Fruit fly (Drosophila melanogaster) whole organism, embryonic: ENCODE results near the gene Lipt2.

Experiments
- Atf-2 ChIP-seq: fragments of 200-800 bp; sonication (Bioruptor generic); optimal IDR thresholded peaks from 2 replicates; lab custom pipeline; 2016; ENCODE audit warnings: missing biosample characterization, missing genetic modification characterization
- Atf3 ChIP-seq: fragments of 200-800 bp; sonication (Bioruptor generic); optimal IDR thresholded peaks from 3 replicates; lab custom pipeline; 2016; ENCODE audit warnings: missing biosample characterization, missing genetic modification characterization
- CG10543 ChIP-seq: fragments of 200-800 bp; sonication (Bioruptor generic); optimal IDR thresholded peaks from 3 replicates; lab custom pipeline; 2017; ENCODE audit warnings: missing biosample characterization, mild to moderate bottlenecking, missing genetic modification characterization, moderate library complexity
- CG10565 ChIP-seq: fragments of 200-800 bp; sonication (Bioruptor generic); optimal IDR thresholded peaks from 3 replicates; lab custom pipeline; 2016; ENCODE audit warnings: missing biosample characterization, mild to moderate bottlenecking, missing genetic modification characterization
- CG11085 ChIP-seq: fragments of 200-800 bp; sonication (Bioruptor generic); IDR thresholded peaks from 2 replicates; pipeline ENCODE4 v1.3.6; 2022; ENCODE audit warnings: missing biosample characterization, missing genetic modification characterization
- CG11456 ChIP-seq: fragments of 200-800 bp; sonication (Bioruptor generic); IDR thresholded peaks from 3 replicates; pipeline ENCODE4 v1.3.6; 2022; ENCODE audit warnings: missing biosample characterization, missing genetic modification characterization
- CG13624 ChIP-seq: fragments of 200-800 bp; sonication (Bioruptor generic); optimal IDR thresholded peaks from 2 replicates; lab custom pipeline; 2016; ENCODE audit warnings: missing biosample characterization, missing genetic modification characterization
- CG14014 ChIP-seq: fragments of 200-800 bp; sonication (Bioruptor generic); IDR thresholded peaks from 2 replicates; pipeline ENCODE4 v1.3.6; 2022; ENCODE audit warnings: missing biosample characterization, missing genetic modification characterization
- CG15479 ChIP-seq: fragments of 200-800 bp; sonication (Bioruptor generic); optimal IDR thresholded peaks from 3 replicates; lab custom pipeline; 2019; ENCODE audit warnings: missing biosample characterization, mild to moderate bottlenecking, missing genetic modification characterization, moderate library complexity
- CG1603 ChIP-seq: fragments of 200-800 bp; sonication (Bioruptor generic); optimal IDR thresholded peaks from 2 replicates; lab custom pipeline; 2019; ENCODE audit warnings: missing biosample characterization, mild to moderate bottlenecking, missing genetic modification characterization, moderate library complexity
- CG17361 ChIP-seq: fragments of 200-800 bp; sonication (Bioruptor generic); IDR thresholded peaks from 3 replicates; pipeline ENCODE4 v1.3.6; 2022; ENCODE audit warnings: missing biosample characterization, missing genetic modification characterization
- CG2199 ChIP-seq: fragments of 200-800 bp; sonication (Bioruptor generic); IDR thresholded peaks from 3 replicates; pipeline ENCODE4 v1.3.6; 2022; ENCODE audit warnings: missing biosample characterization, missing genetic modification characterization
- CG2875 ChIP-seq: fragments of 200-800 bp; sonication (Bioruptor generic); optimal IDR thresholded peaks from 2 replicates; lab custom pipeline; 2017; ENCODE audit warnings: missing biosample characterization, mild to moderate bottlenecking, missing genetic modification characterization, missing genetic modification reagents
- CG3281 ChIP-seq: fragments of 200-800 bp; sonication (Bioruptor generic); optimal IDR thresholded peaks from 3 replicates; lab custom pipeline; 2017; ENCODE audit warnings: missing biosample characterization, mild to moderate bottlenecking, missing genetic modification characterization
- CG4282 ChIP-seq: fragments of 200-800 bp; sonication (Bioruptor generic); optimal IDR thresholded peaks from 2 replicates; lab custom pipeline; 2016; ENCODE audit warnings: missing biosample characterization, missing genetic modification characterization
- CG43689 ChIP-seq: fragments of 200-800 bp; sonication (Bioruptor generic); IDR thresholded peaks from 2 replicates; pipeline ENCODE4 v1.3.6; 2022; ENCODE audit warnings: missing biosample characterization, missing genetic modification characterization
- CG6272 ChIP-seq: fragments of 200-800 bp; sonication (Bioruptor generic); IDR thresholded peaks from 2 replicates; pipeline ENCODE4 v1.3.6; 2022; ENCODE audit warnings: missing biosample characterization, missing genetic modification characterization
- CG6654 ChIP-seq: fragments of 200-800 bp; sonication (Bioruptor generic); optimal IDR thresholded peaks from 2 replicates; lab custom pipeline; 2017; ENCODE audit warnings: missing biosample characterization, mild to moderate bottlenecking, missing genetic modification characterization
- CG6689 ChIP-seq: fragments of 200-800 bp; sonication (Bioruptor generic); IDR thresholded peaks from 2 replicates; pipeline ENCODE4 v1.3.6; 2022; ENCODE audit warnings: missing biosample characterization, missing genetic modification characterization
- CG6813 ChIP-seq: fragments of 200-800 bp; sonication (Bioruptor generic); optimal IDR thresholded peaks from 2 replicates; lab custom pipeline; 2017; ENCODE audit warnings: missing biosample characterization, missing genetic modification characterization, mild to moderate bottlenecking, moderate library complexity, missing genetic modification reagents
- CG6854 ChIP-seq: fragments of 200-800 bp; sonication (Bioruptor generic); optimal IDR thresholded peaks from 3 replicates; lab custom pipeline; 2017; ENCODE audit warnings: missing biosample characterization, mild to moderate bottlenecking, missing genetic modification characterization
- CrebB ChIP-seq: fragments of 200-800 bp; sonication (Bioruptor generic); optimal IDR thresholded peaks from 3 replicates; lab custom pipeline; 2018; ENCODE audit warnings: missing biosample characterization, mild to moderate bottlenecking, missing genetic modification characterization
- Dbx ChIP-seq: fragments of 200-800 bp; sonication (Bioruptor generic); IDR thresholded peaks from 3 replicates; pipeline ENCODE4 v1.3.6; 2022; ENCODE audit warnings: missing biosample characterization, missing genetic modification characterization
- E2f2 ChIP-seq: fragments of 200-800 bp; sonication (Bioruptor generic); IDR thresholded peaks from 2 replicates; pipeline ENCODE4 v1.3.6; 2022; ENCODE audit warnings: missing biosample characterization, missing genetic modification characterization
- Fer1 ChIP-seq: fragments of 200-800 bp; sonication (Bioruptor generic); optimal IDR thresholded peaks from 2 replicates; lab custom pipeline; 2017; ENCODE audit warnings: missing biosample characterization, mild to moderate bottlenecking, missing genetic modification characterization
- HmgD ChIP-seq: fragments of 200-800 bp; sonication (Bioruptor generic); optimal IDR thresholded peaks from 3 replicates; lab custom pipeline; 2016; ENCODE audit warnings: missing biosample characterization, missing genetic modification characterization
- NC2β ChIP-seq: fragments of 200-800 bp; sonication (Bioruptor generic); optimal IDR thresholded peaks from 2 replicates; lab custom pipeline; 2016; ENCODE audit warnings: missing biosample characterization, missing genetic modification characterization
- NfI ChIP-seq: fragments of 200-800 bp; sonication (Bioruptor generic); optimal IDR thresholded peaks from 3 replicates; lab custom pipeline; 2018; ENCODE audit warnings: missing biosample characterization, mild to moderate bottlenecking, missing genetic modification characterization, moderate library complexity
- Sry-δ ChIP-seq: fragments of 200-800 bp; sonication (Bioruptor generic); optimal IDR thresholded peaks from 2 replicates; lab custom pipeline; 2016; ENCODE audit warnings: missing biosample characterization, missing genetic modification characterization
- Vsx1 ChIP-seq: fragments of 200-800 bp; sonication (Bioruptor generic); optimal IDR thresholded peaks from 2 replicates; lab custom pipeline; 2017; ENCODE audit warnings: missing biosample characterization, mild to moderate bottlenecking, missing genetic modification characterization, missing genetic modification reagents
- ato ChIP-seq: fragments of 200-800 bp; sonication (Bioruptor generic); IDR thresholded peaks from 2 replicates; pipeline ENCODE4 v1.3.6; 2022; ENCODE audit warnings: missing biosample characterization, missing genetic modification characterization; ENCODE audit not compliant: partially characterized antibody
- bbx ChIP-seq: fragments of 200-800 bp; sonication (Bioruptor generic); IDR thresholded peaks from 2 replicates; pipeline ENCODE4 v1.3.6; 2022; ENCODE audit warnings: missing biosample characterization, missing genetic modification characterization; ENCODE audit not compliant: partially characterized antibody
- cas ChIP-seq: fragments of 200-800 bp; sonication (Bioruptor generic); IDR thresholded peaks from 2 replicates; pipeline ENCODE4 v1.3.6; 2022; ENCODE audit warnings: missing biosample characterization, missing genetic modification characterization
- da ChIP-seq: fragments of 200-800 bp; sonication (Bioruptor generic); optimal IDR thresholded peaks from 2 replicates; lab custom pipeline; 2016; ENCODE audit warnings: missing biosample characterization, missing genetic modification characterization
- dmrt99B ChIP-seq: fragments of 200-800 bp; sonication (Bioruptor generic); optimal IDR thresholded peaks from 2 replicates; lab custom pipeline; 2018; ENCODE audit warnings: missing biosample characterization, mild to moderate bottlenecking, missing genetic modification characterization, moderate library complexity
- emc ChIP-seq: fragments of 200-800 bp; sonication (Bioruptor generic); optimal IDR thresholded peaks from 2 replicates; lab custom pipeline; 2016; ENCODE audit warnings: missing biosample characterization, missing genetic modification characterization
- fru ChIP-seq: fragments of >200 bp; optimal IDR thresholded peaks from 2 replicates; lab custom pipeline; 2017
- gro ChIP-seq: fragments of 200-800 bp; sonication (Bioruptor generic); optimal IDR thresholded peaks from 2 replicates; lab custom pipeline; 2016; ENCODE audit warnings: missing biosample characterization, missing genetic modification characterization
- gsb-n ChIP-seq: fragments of 200-800 bp; sonication (Bioruptor generic); optimal IDR thresholded peaks from 3 replicates; lab custom pipeline; 2018; ENCODE audit warnings: missing biosample characterization, mild to moderate bottlenecking, missing genetic modification characterization
- hkb ChIP-seq, 2 experiments: fragments of 200-800 bp in 1 of 2; fragments of >200 bp in 1 of 2; sonication (Bioruptor generic) in 1 of 2; IDR thresholded peaks in 1 of 2; optimal IDR thresholded peaks in 1 of 2; 2 replicates each; pipeline versions ENCODE4 v1.3.6 to Lab custom; 2017 to 2022; ENCODE audit warnings: missing biosample characterization in 1 of 2, missing genetic modification characterization in 1 of 2
- kay ChIP-seq: fragments of 200-800 bp; sonication (Bioruptor generic); optimal IDR thresholded peaks from 2 replicates; lab custom pipeline; 2016; ENCODE audit warnings: missing biosample characterization, missing genetic modification characterization
- lola ChIP-seq, 3 experiments: fragments of >200 bp in 2 of 3; fragments of 200-800 bp in 1 of 3; sonication (Bioruptor generic) in 1 of 3; optimal IDR thresholded peaks; 2 replicates each; lab custom pipeline; 2017 to 2019; ENCODE audit warnings: missing biosample characterization in 3 of 3, missing genetic modification characterization in 3 of 3, mild to moderate bottlenecking in 1 of 3, moderate library complexity in 1 of 3
- oc ChIP-seq: fragments of 200-800 bp; sonication (Bioruptor generic); optimal IDR thresholded peaks from 2 replicates; lab custom pipeline; 2018; ENCODE audit warnings: missing biosample characterization, mild to moderate bottlenecking, missing genetic modification characterization, moderate library complexity
- repo ChIP-seq: fragments of 200-800 bp; sonication (Bioruptor generic); optimal IDR thresholded peaks from 2 replicates; lab custom pipeline; 2016; ENCODE audit warnings: missing biosample characterization, missing genetic modification characterization
- sens ChIP-seq: fragments of 200-800 bp; sonication (Bioruptor generic); peaks from one replicate; lab custom pipeline; 2016; ENCODE audit warnings: missing biosample characterization, missing genetic modification characterization
- seq ChIP-seq: fragments of 200-800 bp; sonication (Bioruptor generic); IDR thresholded peaks from 2 replicates; pipeline ENCODE4 v1.3.6; 2022; ENCODE audit warnings: missing biosample characterization, missing genetic modification characterization
- tll ChIP-seq, 2 experiments: fragments of 200-800 bp in 1 of 2; fragments of >200 bp in 1 of 2; sonication (Bioruptor generic) in 1 of 2; optimal IDR thresholded peaks; 2 replicates each; lab custom pipeline; 2017 to 2019; ENCODE audit warnings: missing biosample characterization in 2 of 2, missing genetic modification characterization in 2 of 2, mild to moderate bottlenecking in 1 of 2, moderate library complexity in 1 of 2
- unpg ChIP-seq: fragments of 200-800 bp; sonication (Bioruptor generic); optimal IDR thresholded peaks from 3 replicates; lab custom pipeline; 2018; ENCODE audit warnings: missing biosample characterization, mild to moderate bottlenecking, missing genetic modification characterization, moderate library complexity

The Lipt2 gene

dm6 chr3R:4478220-4479037 is 41.3 kb upstream of the Lipt2 start (continued):
- TF ChIP-seq bbx (GFP tag; lab: Robert Waterston, UW) (peak; percentile 37; the same call in 1 of the 2 replicates), Sry-δ (GFP tag; lab: Kevin White, UChicago) (peak; percentile 43), Atf-2 (GFP tag; lab: Kevin White, UChicago) (peak; percentile 85), CG3281 (GFP tag; lab: Kevin White, UChicago) (peak; percentile 87), gro (GFP tag; lab: Kevin White, UChicago) (peak; percentile 93), CG6854 (GFP tag; lab: Kevin White, UChicago) (peak; percentile 79), repo (GFP tag; lab: Kevin White, UChicago) (peak; percentile 62), Dbx (peak; percentile 90), kay (GFP tag; lab: Kevin White, UChicago) (peak; percentile 93), CG13624 (GFP tag; lab: Kevin White, UChicago) (peak; percentile 86), unpg (peak; percentile 92), da (GFP tag; lab: Kevin White, UChicago) (peak; percentile 9), CG43689 (peak; percentile 65), ato (GFP tag; lab: Robert Waterston, UW) (no peak), CG6654 (GFP tag; lab: Kevin White, UChicago) (peak; percentile 32), tll (GFP tag; optimal IDR thresholded peaks at IDR 0.05; lab: Kevin White, UChicago) (no peak), seq (GFP tag; lab: Robert Waterston, UW) (peak; percentile 90), gsb-n (tag; lab: Kevin White, UChicago) (peak; percentile 42), Fer1 (peak; percentile 87), CG4282 (peak; percentile 76), CG14014 (GFP tag; lab: Robert Waterston, UW) (peak; percentile 89), CG2199 (GFP tag; lab: Robert Waterston, UW) (peak; percentile 84), oc (tag; lab: Kevin White, UChicago) (peak; percentile 81), NC2β (GFP tag; lab: Kevin White, UChicago) (peak; percentile 79), CG10543 (GFP tag; lab: Kevin White, UChicago) (peak; percentile 75), CG17361 (GFP tag; lab: Robert Waterston, UW) (peak; percentile 67), E2f2 (GFP tag; lab: Robert Waterston, UW) (peak; percentile 65), lola (GFP tag; optimal IDR thresholded peaks at IDR 0.05; lab: Kevin White, UChicago) (peak in 1 of 3 experiments; percentile 60), emc (peak; percentile 54), CrebB (tag; lab: Kevin White, UChicago) (peak; percentile 76), Atf3 (GFP tag; lab: Kevin White, UChicago) (no peak), fru (lab: Kevin White, UChicago) (no peak), HmgD (GFP tag; lab: Kevin White, UChicago) (peak; percentile 27), Vsx1 (GFP tag; lab: Kevin White, UChicago) (peak; percentile 67), CG6813 (peak; percentile 85), CG6272 (0 out of 2 replicates have a peak, but pooled peaks have one; percentile 20), CG6689 (GFP tag; lab: Robert Waterston, UW) (peak; percentile 81), cas (GFP tag; lab: Robert Waterston, UW) (peak; percentile 50; the same call in 1 of the 2 replicates), CG15479 (GFP tag; lab: Kevin White, UChicago) (no peak), NfI (GFP tag; lab: Kevin White, UChicago) (peak; percentile 87), CG11085 (GFP tag; lab: Robert Waterston, UW) (peak; percentile 77), CG1603 (peak; percentile 89), sens (GFP tag; lab: Kevin White, UChicago) (peak; percentile 98), CG2875 (peak; percentile 76), hkb (optimal IDR thresholded peaks at IDR 0.05; lab: Kevin White, UChicago) (no peak), hkb (GFP tag; IDR thresholded peaks at IDR 0.05; lab: Robert Waterston, UW) (peak; percentile 96), CG11456 (peak; percentile 95), dmrt99B (peak; percentile 87), CG10565 (peak; percentile 22)
